Worm (Caenorhabditis elegans): Measurements from ENCODE around the gene lst-5.

lst-5 gene

ce11 chrII:6994677-6995076, 28.0 kb upstream of the lst-5 start, which contains the start of gene unc-104:
Gene unc-104 (plus strand): TSS chrII:6994987.
- TF ChIP-seq ztf-23 (GFP tag; IDR thresholded peaks at IDR 0.05) = no peak
- no peak for TF ChIP-seq med-1 (GFP tag; optimal IDR thresholded peaks at IDR 0.05; ENCODE audit: insufficient read depth)
- TF ChIP-seq klf-2 (GFP tag; conservative IDR thresholded peaks at IDR 0.05) = no peak
- TF ChIP-seq tab-1 (GFP tag; IDR thresholded peaks at IDR 0.05) = no peak
- TF ChIP-seq T22C8.4 (GFP tag; IDR thresholded peaks at IDR 0.05) = no peak
- no peak for TF ChIP-seq ztf-29 (GFP tag; IDR thresholded peaks at IDR 0.05)
- TF ChIP-seq flt-1 (GFP tag; IDR thresholded peaks at IDR 0.05) = no peak
- no peak for TF ChIP-seq cog-1 (tag; optimal IDR thresholded peaks at IDR 0.05)
- TF ChIP-seq ref-1 (GFP tag; conservative IDR thresholded peaks at IDR 0.05) = no peak

ce11 chrII:6995583-6995982, 27.1 kb upstream of the lst-5 start:
- TF ChIP-seq cog-1 (tag; optimal IDR thresholded peaks at IDR 0.05) = no peak
- TF ChIP-seq T22C8.4 (GFP tag; IDR thresholded peaks at IDR 0.05) = no peak
- no peak for TF ChIP-seq klf-2 (GFP tag; conservative IDR thresholded peaks at IDR 0.05)
- no peak for TF ChIP-seq ref-1 (GFP tag; conservative IDR thresholded peaks at IDR 0.05)
- no peak for TF ChIP-seq tab-1 (GFP tag; IDR thresholded peaks at IDR 0.05)
- TF ChIP-seq ztf-29 (GFP tag; IDR thresholded peaks at IDR 0.05) = no peak
- no peak for TF ChIP-seq ztf-23 (GFP tag; IDR thresholded peaks at IDR 0.05)
- TF ChIP-seq med-1 (GFP tag; optimal IDR thresholded peaks at IDR 0.05; ENCODE audit: insufficient read depth) = no peak
- no peak for TF ChIP-seq flt-1 (GFP tag; IDR thresholded peaks at IDR 0.05)

ce11 chrII:7001405-7001804, 21.3 kb upstream of the lst-5 start:
- TF ChIP-seq ztf-29 (GFP tag; IDR thresholded peaks at IDR 0.05) (peak; percentile 93), flt-1 (GFP tag; IDR thresholded peaks at IDR 0.05) (peak; percentile 98), cog-1 (tag; optimal IDR thresholded peaks at IDR 0.05) (peak; percentile 38), ztf-23 (GFP tag; IDR thresholded peaks at IDR 0.05) (peak; percentile 89), tab-1 (GFP tag; IDR thresholded peaks at IDR 0.05) (peak; percentile 95), klf-2 (GFP tag; conservative IDR thresholded peaks at IDR 0.05) (peak; percentile 85), ref-1 (GFP tag; conservative IDR thresholded peaks at IDR 0.05) (peak; percentile 92), T22C8.4 (GFP tag; IDR thresholded peaks at IDR 0.05) (peak; percentile 88), med-1 (GFP tag; optimal IDR thresholded peaks at IDR 0.05; ENCODE audit: insufficient read depth) (peak; percentile 7)

- TF ChIP-seq ztf-29 (GFP tag; IDR thresholded peaks at IDR 0.05) (no peak), tab-1 (GFP tag; IDR thresholded peaks at IDR 0.05) (no peak), klf-2 (GFP tag; conservative IDR thresholded peaks at IDR 0.05) (peak; percentile 58; the same call in 1 of the 2 replicates), cog-1 (tag; optimal IDR thresholded peaks at IDR 0.05) (no peak), ref-1 (GFP tag; conservative IDR thresholded peaks at IDR 0.05) (no peak), med-1 (GFP tag; optimal IDR thresholded peaks at IDR 0.05; ENCODE audit: insufficient read depth) (no peak), ztf-23 (GFP tag; IDR thresholded peaks at IDR 0.05) (peak; percentile 71; the same call in 1 of the 2 replicates), flt-1 (GFP tag; IDR thresholded peaks at IDR 0.05) (peak; percentile 71; the same call in 1 of the 2 replicates), T22C8.4 (GFP tag; IDR thresholded peaks at IDR 0.05) (no peak)
These were observed 19.8 kb upstream of the lst-5 start for ce11 chrII:7002956-7003357.

DNA sequence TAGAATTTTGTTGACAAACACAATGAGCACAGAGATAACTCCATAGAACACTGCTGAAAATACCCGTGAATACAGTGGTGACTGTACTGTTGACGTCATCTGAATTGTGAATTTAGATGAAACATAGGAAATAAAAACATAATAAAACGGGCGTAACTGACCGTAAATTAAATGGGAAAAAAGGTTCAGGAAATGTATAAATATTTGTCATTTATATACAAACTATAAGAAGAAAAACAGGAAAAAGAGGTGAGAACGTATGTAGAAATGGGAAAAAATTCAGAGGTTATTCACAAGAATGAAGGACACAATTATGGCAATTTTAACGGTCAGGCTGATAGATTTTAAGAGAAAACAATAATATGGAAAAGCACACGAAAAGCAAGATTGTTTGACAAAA, 10.1 kb upstream of the lst-5 start, which contains the start of gene sqv-7:
Gene sqv-7, minus strand, starts transcription at position 101 of the 400 bp plus-strand sequence.
- no peak for TF ChIP-seq ref-1 (GFP tag; conservative IDR thresholded peaks at IDR 0.05)
- no peak for TF ChIP-seq klf-2 (GFP tag; conservative IDR thresholded peaks at IDR 0.05)
- no peak for TF ChIP-seq flt-1 (GFP tag; IDR thresholded peaks at IDR 0.05)
- TF ChIP-seq ztf-23 (GFP tag; IDR thresholded peaks at IDR 0.05) = no peak
- no peak for TF ChIP-seq tab-1 (GFP tag; IDR thresholded peaks at IDR 0.05)
- no peak for TF ChIP-seq cog-1 (tag; optimal IDR thresholded peaks at IDR 0.05)
- no peak for TF ChIP-seq T22C8.4 (GFP tag; IDR thresholded peaks at IDR 0.05)
- TF ChIP-seq med-1 (GFP tag; optimal IDR thresholded peaks at IDR 0.05; ENCODE audit: insufficient read depth) = no peak
- TF ChIP-seq ztf-29 (GFP tag; IDR thresholded peaks at IDR 0.05) = no peak

DNA sequence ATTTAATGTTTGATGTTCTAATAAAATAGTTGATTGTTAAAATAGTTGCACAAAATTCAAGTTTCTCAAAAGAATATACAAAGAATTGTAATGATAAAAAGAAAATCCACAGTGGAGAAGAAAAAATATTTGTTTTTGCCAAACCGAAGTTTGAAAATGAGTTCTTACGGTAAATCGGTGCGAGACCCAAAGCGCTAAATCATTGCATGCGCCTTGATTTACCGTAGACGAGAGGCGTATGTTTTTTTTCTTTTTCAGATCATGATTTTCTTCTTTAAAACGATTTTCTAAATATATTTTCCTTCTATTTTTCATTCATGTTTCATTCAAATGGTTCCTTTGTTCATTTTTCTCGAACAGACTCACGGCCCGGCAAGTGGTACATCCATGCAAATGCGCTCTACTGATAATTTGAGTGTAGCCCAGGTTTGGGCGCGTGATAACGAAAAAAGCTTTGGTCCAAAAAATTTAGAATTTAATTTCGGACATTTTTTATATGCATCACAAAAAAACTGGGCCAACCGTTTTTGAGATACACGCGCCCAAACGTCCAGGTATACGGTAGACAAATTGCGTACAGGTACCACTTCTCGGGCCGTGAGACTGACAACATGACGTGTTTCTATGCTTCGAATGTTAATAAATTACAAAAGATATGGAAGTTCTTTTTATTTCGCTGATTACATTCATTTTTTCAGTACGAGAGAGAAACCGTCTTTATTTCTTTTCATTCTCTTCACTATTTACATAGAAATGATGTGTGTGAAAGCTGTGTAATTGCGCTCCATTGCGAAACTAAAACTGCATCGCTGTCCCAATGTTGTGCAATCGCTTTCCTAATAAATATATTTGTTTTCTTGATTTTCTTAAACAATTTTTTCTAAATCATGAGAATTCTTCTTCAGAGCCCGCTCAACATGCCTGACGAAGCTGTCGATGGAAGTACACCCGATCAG, 2.5 kb downstream of the lst-5 start, which contains the start of gene znf-598:
Gene znf-598, plus strand, starts transcription at position 906 of the 956 bp plus-strand sequence.
- TF ChIP-seq ztf-29 (GFP tag; IDR thresholded peaks at IDR 0.05) (no peak), cog-1 (tag; optimal IDR thresholded peaks at IDR 0.05) (peak; percentile 4)

DNA sequence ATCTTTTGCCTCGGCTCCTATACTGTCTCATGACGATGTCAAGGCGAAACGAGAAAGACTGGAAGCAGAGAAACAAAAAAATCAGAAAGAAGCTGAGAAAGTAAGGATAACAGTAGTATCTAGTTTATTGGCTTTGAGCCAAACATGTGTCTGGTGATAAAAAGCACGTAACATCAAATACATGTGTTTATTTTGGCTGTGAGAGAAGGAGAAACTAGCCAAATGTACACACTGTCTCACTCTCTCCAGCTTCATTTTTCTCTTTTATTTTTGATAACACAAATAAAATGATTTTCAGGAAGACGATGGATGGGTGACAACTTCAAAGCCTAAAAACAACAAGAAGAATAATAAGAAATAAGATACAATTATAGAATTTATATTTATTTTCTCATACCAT, 6.8 kb downstream of the lst-5 start:
- no peak for TF ChIP-seq flt-1 (GFP tag; IDR thresholded peaks at IDR 0.05)
- no peak for TF ChIP-seq med-1 (GFP tag; optimal IDR thresholded peaks at IDR 0.05; ENCODE audit: insufficient read depth)
- no peak for TF ChIP-seq klf-2 (GFP tag; conservative IDR thresholded peaks at IDR 0.05)
- no peak for TF ChIP-seq ztf-23 (GFP tag; IDR thresholded peaks at IDR 0.05)
- TF ChIP-seq ref-1 (GFP tag; conservative IDR thresholded peaks at IDR 0.05) = no peak
- TF ChIP-seq T22C8.4 (GFP tag; IDR thresholded peaks at IDR 0.05) = no peak
- no peak for TF ChIP-seq tab-1 (GFP tag; IDR thresholded peaks at IDR 0.05)

DNA sequence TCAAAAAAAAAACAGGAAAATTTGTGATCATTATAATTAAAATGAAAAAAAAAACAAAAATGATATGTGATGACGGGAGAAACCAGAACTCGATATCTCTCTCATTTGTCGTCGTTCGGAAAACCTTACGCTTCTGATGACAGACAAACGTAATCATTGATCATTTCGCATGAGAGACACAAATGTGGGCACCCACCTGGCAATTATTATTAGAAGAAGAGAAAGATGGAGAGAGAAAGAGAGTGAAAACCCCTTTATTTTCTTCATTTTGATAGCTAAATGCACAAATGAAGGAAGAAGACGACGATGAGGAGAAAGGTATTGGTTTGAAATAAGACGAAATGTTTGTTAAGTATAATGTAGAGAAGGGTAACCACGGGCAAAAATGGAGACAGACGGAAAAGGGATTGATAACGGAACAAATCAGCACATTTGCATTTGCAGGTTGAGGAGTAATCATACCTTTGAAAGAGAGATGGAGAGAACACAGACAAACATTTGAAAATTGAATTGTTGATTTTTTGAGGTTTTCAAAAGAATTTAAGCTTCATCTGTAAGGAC, 8.5 kb downstream of the lst-5 start:
- TF ChIP-seq klf-2 (GFP tag; conservative IDR thresholded peaks at IDR 0.05) = no peak
- TF ChIP-seq ztf-23 (GFP tag; IDR thresholded peaks at IDR 0.05) = no peak
- TF ChIP-seq ztf-29 (GFP tag; IDR thresholded peaks at IDR 0.05) = no peak
- TF ChIP-seq tab-1 (GFP tag; IDR thresholded peaks at IDR 0.05) = no peak
- TF ChIP-seq ref-1 (GFP tag; conservative IDR thresholded peaks at IDR 0.05) = no peak
- no peak for TF ChIP-seq cog-1 (tag; optimal IDR thresholded peaks at IDR 0.05)
- no peak for TF ChIP-seq med-1 (GFP tag; optimal IDR thresholded peaks at IDR 0.05; ENCODE audit: insufficient read depth)
- no peak for TF ChIP-seq T22C8.4 (GFP tag; IDR thresholded peaks at IDR 0.05)
